Fruit fly (Drosophila melanogaster): ENCODE results near the gene Sfp36F.

Sfp36F gene

dm6 chr2L:18267815-18268214 is 24.5 kb upstream of the Sfp36F start (continued):
- no peak for TF ChIP-seq kni (GFP tag; optimal IDR thresholded peaks at IDR 0.05)
- no peak for TF ChIP-seq fd64A (GFP tag; optimal IDR thresholded peaks at IDR 0.05)
- peak; percentile 17 for TF ChIP-seq CG12071 (GFP tag; optimal IDR thresholded peaks at IDR 0.05)
- TF ChIP-seq HLH3B (GFP tag; IDR thresholded peaks at IDR 0.05), result 0 out of 2 replicates have a peak, but pooled peaks have one; percentile 10
- TF ChIP-seq Sin3A (optimal IDR thresholded peaks at IDR 0.05), result no peak
- no peak for TF ChIP-seq Neu2 (GFP tag; optimal IDR thresholded peaks at IDR 0.05; ENCODE audit: borderline replicate concordance)
- 0 out of 2 replicates have a peak, but pooled peaks have one; percentile 41 for TF ChIP-seq CG9932 (GFP tag; IDR thresholded peaks at IDR 0.05)
- TF ChIP-seq CG7556 (GFP tag; optimal IDR thresholded peaks at IDR 0.05), result peak; percentile 20
- TF ChIP-seq bab2 (GFP tag; optimal IDR thresholded peaks at IDR 0.05), result no peak
- no peak for TF ChIP-seq en (GFP tag; optimal IDR thresholded peaks at IDR 0.05)
- no peak for TF ChIP-seq Abd-B (GFP tag; optimal IDR thresholded peaks at IDR 0.05)
- TF ChIP-seq CG6272 (GFP tag; IDR thresholded peaks at IDR 0.05), result no peak
- TF ChIP-seq Sox102F (GFP tag; optimal IDR thresholded peaks at IDR 0.05), result peak; percentile 10
- TF ChIP-seq Ravus (GFP tag; IDR thresholded peaks at IDR 0.05), result no peak
- no peak for TF ChIP-seq CG15479 (GFP tag; optimal IDR thresholded peaks at IDR 0.05)
- TF ChIP-seq CG13296 (GFP tag; optimal IDR thresholded peaks at IDR 0.05), result peak; percentile 8
- TF ChIP-seq CG12219 (GFP tag; optimal IDR thresholded peaks at IDR 0.05), result no peak
- no peak for TF ChIP-seq CG1233 (GFP tag; optimal IDR thresholded peaks at IDR 0.05)
- no peak for TF ChIP-seq wdn (GFP tag; IDR thresholded peaks at IDR 0.05)
- TF ChIP-seq Six4 (GFP tag; optimal IDR thresholded peaks at IDR 0.05), result no peak
- peak; percentile 13; the same call in 1 of the 2 replicates for TF ChIP-seq CG9215 (GFP tag; IDR thresholded peaks at IDR 0.05)
- no peak for TF ChIP-seq zen2 (GFP tag; IDR thresholded peaks at IDR 0.05; ENCODE audit: partially characterized antibody)
- TF ChIP-seq GATAe (GFP tag; conservative IDR thresholded peaks at IDR 0.05), result no peak
- TF ChIP-seq sob (GFP tag; IDR thresholded peaks at IDR 0.05), result peak; percentile 54
- no peak for TF ChIP-seq CG18619 (GFP tag; optimal IDR thresholded peaks at IDR 0.05)
- 0 out of 3 replicates have a peak, but pooled peaks have one; percentile 15 for TF ChIP-seq Aef1 (GFP tag; IDR thresholded peaks at IDR 0.05)
- TF ChIP-seq CG15514 (GFP tag; optimal IDR thresholded peaks at IDR 0.05), result peak; percentile 10
- TF ChIP-seq CG3281 (GFP tag; optimal IDR thresholded peaks at IDR 0.05), result peak; percentile 26
- TF ChIP-seq CG32532 (GFP tag; IDR thresholded peaks at IDR 0.05), result peak; percentile 23; the same call in 1 of the 2 replicates
- TF ChIP-seq Oaz (GFP tag; IDR thresholded peaks at IDR 0.05), result 0 out of 2 replicates have a peak, but pooled peaks have one; percentile 34
- TF ChIP-seq Dip2 (GFP tag; IDR thresholded peaks at IDR 0.05), result no peak
- TF ChIP-seq CG7357 (GFP tag; IDR thresholded peaks at IDR 0.05), result no peak
- TF ChIP-seq Spps (tag; optimal IDR thresholded peaks at IDR 0.05), result no peak
- no peak for TF ChIP-seq D19B (GFP tag; optimal IDR thresholded peaks at IDR 0.05)
- TF ChIP-seq gce (GFP tag; IDR thresholded peaks at IDR 0.05), result no peak
- no peak for TF ChIP-seq CG12942 (GFP tag; optimal IDR thresholded peaks at IDR 0.05)
- 0 out of 2 replicates have a peak, but pooled peaks have one; percentile 9 for TF ChIP-seq Ptx1 (GFP tag; IDR thresholded peaks at IDR 0.05)
- TF ChIP-seq Ets65A (GFP tag), result peak; percentile 64
- no peak for TF ChIP-seq bcd (GFP tag; optimal IDR thresholded peaks at IDR 0.05)
- TF ChIP-seq CG6813 (GFP tag; optimal IDR thresholded peaks at IDR 0.05), result peak; percentile 9
- TF ChIP-seq ci (GFP tag; IDR thresholded peaks at IDR 0.05), result no peak
- TF ChIP-seq NfI (GFP tag; optimal IDR thresholded peaks at IDR 0.05), result peak; percentile 13
- no peak for TF ChIP-seq br (optimal IDR thresholded peaks at IDR 0.05)
- TF ChIP-seq Meics (GFP tag; optimal IDR thresholded peaks at IDR 0.05), result peak; percentile 43
- TF ChIP-seq BtbVII (GFP tag; optimal IDR thresholded peaks at IDR 0.05), result peak; percentile 14
- TF ChIP-seq CG11504 (tag; optimal IDR thresholded peaks at IDR 0.05), result peak; percentile 53
- 0 out of 2 replicates have a peak, but pooled peaks have one; percentile 16 for TF ChIP-seq MBD-R2 (GFP tag; IDR thresholded peaks at IDR 0.05)
- TF ChIP-seq CG31441 (GFP tag; IDR thresholded peaks at IDR 0.05), result 0 out of 2 replicates have a peak, but pooled peaks have one; percentile 13
- TF ChIP-seq Rfx (GFP tag; IDR thresholded peaks at IDR 0.05), result peak; percentile 42; the same call in 1 of the 2 replicates
- no peak for TF ChIP-seq caup (GFP tag; optimal IDR thresholded peaks at IDR 0.05; ENCODE audit: severe bottlenecking)
- peak; percentile 41 for TF ChIP-seq dmrt99B (tag; optimal IDR thresholded peaks at IDR 0.05)
- no peak for TF ChIP-seq slou (GFP tag; optimal IDR thresholded peaks at IDR 0.05)
